Fruit fly (Drosophila melanogaster) whole organism, embryonic: ENCODE measurements around the gene anox.

Experiments used
- ATbp ChIP-seq: fragments of 200-800 bp; sonication (Bioruptor generic); optimal IDR thresholded peaks from 2 replicates; lab custom pipeline; 2017; ENCODE audit warnings: missing biosample characterization, mild to moderate bottlenecking, missing genetic modification characterization, missing genetic modification reagents
- Aef1 ChIP-seq: fragments of 200-800 bp; sonication (Bioruptor generic); IDR thresholded peaks from 3 replicates; pipeline ENCODE4 v1.3.6; 2022; ENCODE audit warnings: missing biosample characterization, missing genetic modification characterization
- Asciz ChIP-seq: fragments of 200-800 bp; sonication (Bioruptor generic); optimal IDR thresholded peaks from 2 replicates; lab custom pipeline; 2017; ENCODE audit warnings: missing biosample characterization, mild to moderate bottlenecking, missing genetic modification characterization, missing genetic modification reagents
- Atf-2 ChIP-seq: fragments of 200-800 bp; sonication (Bioruptor generic); optimal IDR thresholded peaks from 2 replicates; lab custom pipeline; 2016; ENCODE audit warnings: missing biosample characterization, missing genetic modification characterization
- CG10431 ChIP-seq: fragments of 200-800 bp; sonication (Bioruptor generic); optimal IDR thresholded peaks from 3 replicates; lab custom pipeline; 2018; ENCODE audit warnings: missing biosample characterization, mild to moderate bottlenecking, missing genetic modification characterization
- CG10654 ChIP-seq: fragments of 200-800 bp; sonication (Bioruptor generic); optimal IDR thresholded peaks from 2 replicates; lab custom pipeline; 2016; ENCODE audit warnings: missing biosample characterization, missing genetic modification characterization
- CG10979 ChIP-seq: fragments of 200-800 bp; sonication (Bioruptor generic); optimal IDR thresholded peaks from 2 replicates; lab custom pipeline; 2018; ENCODE audit warnings: missing biosample characterization, mild to moderate bottlenecking, missing genetic modification characterization, moderate library complexity
- CG11696 ChIP-seq: fragments of 200-800 bp; sonication (Bioruptor generic); IDR thresholded peaks from 2 replicates; pipeline ENCODE4 v1.3.6; 2022; ENCODE audit warnings: missing biosample characterization, missing genetic modification characterization
- CG12299 ChIP-seq: fragments of 200-800 bp; sonication (Bioruptor generic); optimal IDR thresholded peaks from 2 replicates; lab custom pipeline; 2018; ENCODE audit warnings: missing biosample characterization, mild to moderate bottlenecking, missing genetic modification characterization
- CG12391 ChIP-seq: fragments of 200-800 bp; sonication (Bioruptor generic); optimal IDR thresholded peaks from 3 replicates; lab custom pipeline; 2018; ENCODE audit warnings: missing biosample characterization, mild to moderate bottlenecking, missing genetic modification characterization, moderate library complexity
- CG13424 ChIP-seq: fragments of 200-800 bp; sonication (Bioruptor generic); optimal IDR thresholded peaks from 2 replicates; lab custom pipeline; 2019; ENCODE audit warnings: missing biosample characterization, mild to moderate bottlenecking, missing genetic modification characterization, moderate library complexity
- CG14441 ChIP-seq: fragments of 200-800 bp; sonication (Bioruptor generic); IDR thresholded peaks from 2 replicates; pipeline ENCODE4 v1.3.6; 2022; ENCODE audit warnings: missing biosample characterization, missing genetic modification characterization
- CG14860 ChIP-seq: fragments of 200-800 bp; sonication (Bioruptor generic); IDR thresholded peaks from 3 replicates; pipeline ENCODE4 v1.3.6; 2022; ENCODE audit warnings: missing biosample characterization, missing genetic modification characterization; ENCODE audit not compliant: partially characterized antibody
- CG1529 ChIP-seq: fragments of 200-800 bp; sonication (Bioruptor generic); optimal IDR thresholded peaks from 3 replicates; lab custom pipeline; 2018; ENCODE audit warnings: missing biosample characterization, missing genetic modification characterization
- CG17802 ChIP-seq: fragments of 200-800 bp; sonication (Bioruptor generic); optimal IDR thresholded peaks from 2 replicates; lab custom pipeline; 2018; ENCODE audit warnings: missing biosample characterization, mild to moderate bottlenecking, missing genetic modification characterization, moderate library complexity
- CG32767 ChIP-seq: fragments of 200-800 bp; sonication (Bioruptor generic); IDR thresholded peaks from 2 replicates; pipeline ENCODE4 v1.3.6; 2022; ENCODE audit warnings: missing biosample characterization, missing genetic modification characterization
- CG34376 ChIP-seq: fragments of 200-800 bp; sonication (Bioruptor generic); optimal IDR thresholded peaks from 2 replicates; lab custom pipeline; 2018; ENCODE audit warnings: missing biosample characterization, mild to moderate bottlenecking, missing genetic modification characterization
- CG3726 ChIP-seq: fragments of 200-800 bp; sonication (Bioruptor generic); IDR thresholded peaks from 3 replicates; pipeline ENCODE4, ENCODE4 v1.3.6; 2022; ENCODE audit warnings: missing biosample characterization, missing genetic modification characterization
- CG4730 ChIP-seq: fragments of 200-800 bp; sonication (Bioruptor generic); IDR thresholded peaks from 2 replicates; pipeline ENCODE4 v1.3.6; 2022; ENCODE audit warnings: missing biosample characterization, missing genetic modification characterization
- CG8924 ChIP-seq: fragments of 200-800 bp; optimal IDR thresholded peaks from 3 replicates; lab custom pipeline; 2019; ENCODE audit warnings: missing biosample characterization, mild to moderate bottlenecking, missing genetic modification characterization, moderate library complexity
- CG9437 ChIP-seq: fragments of 200-800 bp; sonication (Bioruptor generic); optimal IDR thresholded peaks from 2 replicates; lab custom pipeline; 2018; ENCODE audit warnings: missing biosample characterization, mild to moderate bottlenecking, missing genetic modification characterization
- D19B ChIP-seq: fragments of 200-800 bp; sonication (Bioruptor generic); optimal IDR thresholded peaks from 2 replicates; lab custom pipeline; 2017; ENCODE audit warnings: missing biosample characterization, mild to moderate bottlenecking, missing genetic modification characterization
- Deaf1 ChIP-seq: fragments of 200-800 bp; optimal IDR thresholded peaks from 3 replicates; lab custom pipeline; 2019; ENCODE audit warnings: missing biosample characterization, mild to moderate bottlenecking, missing genetic modification characterization, moderate library complexity
- Doc3 ChIP-seq: fragments of 200-800 bp; sonication (Bioruptor generic); IDR thresholded peaks from 3 replicates; pipeline ENCODE4 v1.3.6; 2022; ENCODE audit warnings: missing biosample characterization, missing genetic modification characterization; ENCODE audit not compliant: partially characterized antibody
- HLH54F ChIP-seq: fragments of 200-800 bp; sonication (Bioruptor generic); optimal IDR thresholded peaks from 3 replicates; lab custom pipeline; 2016; ENCODE audit warnings: missing biosample characterization, missing genetic modification characterization
- HLHmδ ChIP-seq: fragments of 200-800 bp; sonication (Bioruptor generic); optimal IDR thresholded peaks from 2 replicates; lab custom pipeline; 2018; ENCODE audit warnings: missing biosample characterization, mild to moderate bottlenecking, missing genetic modification characterization, moderate library complexity
- Hr78 ChIP-seq, 2 experiments: fragments of 200-800 bp in 1 of 2; fragments of >200 bp in 1 of 2; sonication (Bioruptor generic) in 1 of 2; optimal IDR thresholded peaks; 2 replicates each; lab custom pipeline; 2017 to 2019; ENCODE audit warnings: missing biosample characterization in 2 of 2, missing genetic modification characterization in 2 of 2, mild to moderate bottlenecking in 1 of 2, moderate library complexity in 1 of 2
- MESR4 ChIP-seq: fragments of 200-800 bp; sonication (Bioruptor generic); optimal IDR thresholded peaks from 2 replicates; lab custom pipeline; 2018; ENCODE audit warnings: missing biosample characterization, mild to moderate bottlenecking, missing genetic modification characterization, moderate library complexity
- Oaz ChIP-seq: fragments of 200-800 bp; sonication (Bioruptor generic); IDR thresholded peaks from 2 replicates; pipeline ENCODE4 v1.3.6; 2022; ENCODE audit warnings: missing biosample characterization, missing genetic modification characterization
- Ravus ChIP-seq: fragments of 200-800 bp; sonication (Bioruptor generic); IDR thresholded peaks from 2 replicates; pipeline ENCODE4 v1.3.6; 2022; ENCODE audit warnings: missing biosample characterization, missing genetic modification characterization
- ac ChIP-seq: fragments of 200-800 bp; sonication (Bioruptor generic); optimal IDR thresholded peaks from 3 replicates; lab custom pipeline; 2017; ENCODE audit warnings: missing biosample characterization, mild to moderate bottlenecking, missing genetic modification characterization
- ase ChIP-seq: fragments of 200-800 bp; sonication (Bioruptor generic); IDR thresholded peaks from 3 replicates; pipeline ENCODE4 v1.3.6; 2022; ENCODE audit warnings: missing biosample characterization, missing genetic modification characterization
- ci ChIP-seq: fragments of 200-800 bp; sonication (Bioruptor generic); IDR thresholded peaks from 3 replicates; pipeline ENCODE4 v1.3.6; 2022; ENCODE audit warnings: missing biosample characterization, missing genetic modification characterization
- cwo ChIP-seq: fragments of 200-800 bp; sonication (Bioruptor generic); optimal IDR thresholded peaks from 3 replicates; lab custom pipeline; 2017; ENCODE audit warnings: missing biosample characterization, missing genetic modification characterization, mild to moderate bottlenecking, moderate library complexity, missing genetic modification reagents
- disco-r ChIP-seq: fragments of 200-800 bp; sonication (Bioruptor generic); optimal IDR thresholded peaks from 2 replicates; lab custom pipeline; 2016; ENCODE audit warnings: missing biosample characterization, missing genetic modification characterization
- fd64A ChIP-seq: fragments of 200-800 bp; sonication (Bioruptor generic); optimal IDR thresholded peaks from 3 replicates; lab custom pipeline; 2018; ENCODE audit warnings: missing biosample characterization, mild to moderate bottlenecking, missing genetic modification characterization
- grn ChIP-seq: fragments of 200-800 bp; sonication (Bioruptor generic); optimal IDR thresholded peaks from 3 replicates; lab custom pipeline; 2017; ENCODE audit warnings: missing biosample characterization, missing genetic modification characterization
- ham ChIP-seq: fragments of 200-800 bp; sonication (Bioruptor generic); IDR thresholded peaks from 2 replicates; pipeline ENCODE4 v1.3.6; 2022; ENCODE audit warnings: missing biosample characterization, missing genetic modification characterization
- ind ChIP-seq: fragments of 200-800 bp; sonication (Bioruptor generic); optimal IDR thresholded peaks from 3 replicates; lab custom pipeline; 2016; ENCODE audit warnings: missing biosample characterization, missing genetic modification characterization
- jing ChIP-seq: fragments of 200-800 bp; sonication (Bioruptor generic); optimal IDR thresholded peaks from 2 replicates; lab custom pipeline; 2018; ENCODE audit warnings: missing biosample characterization, mild to moderate bottlenecking, missing genetic modification characterization
- pzg ChIP-seq: fragments of 200-800 bp; sonication (Bioruptor generic); optimal IDR thresholded peaks from 3 replicates; lab custom pipeline; 2018; ENCODE audit warnings: missing biosample characterization, mild to moderate bottlenecking, missing genetic modification characterization, moderate library complexity
- scrt ChIP-seq: fragments of 200-800 bp; sonication (Bioruptor generic); optimal IDR thresholded peaks from 2 replicates; lab custom pipeline; 2018; ENCODE audit warnings: missing biosample characterization, mild to moderate bottlenecking, missing genetic modification characterization, moderate library complexity
- sob ChIP-seq: fragments of 200-800 bp; sonication (Bioruptor generic); IDR thresholded peaks from 2 replicates; pipeline ENCODE4 v1.3.6; 2022; ENCODE audit warnings: missing biosample characterization, missing genetic modification characterization
- tin ChIP-seq: fragments of 200-800 bp; sonication (Bioruptor generic); optimal IDR thresholded peaks from 3 replicates; lab custom pipeline; 2016; ENCODE audit warnings: missing biosample characterization, missing genetic modification characterization
- tup ChIP-seq: fragments of 200-800 bp; sonication (Bioruptor generic); optimal IDR thresholded peaks from 2 replicates; lab custom pipeline; 2016; ENCODE audit warnings: missing biosample characterization, mild to moderate bottlenecking, missing genetic modification characterization, moderate library complexity
- usp ChIP-seq: fragments of >200 bp; optimal IDR thresholded peaks from 2 replicates; lab custom pipeline; 2017; ENCODE audit warnings: missing biosample characterization, missing genetic modification characterization
- wdn ChIP-seq: fragments of 200-800 bp; sonication (Bioruptor generic); IDR thresholded peaks from 2 replicates; pipeline ENCODE4 v1.3.6; 2022; ENCODE audit warnings: missing biosample characterization, missing genetic modification characterization
- wor ChIP-seq: fragments of 200-800 bp; sonication (Bioruptor generic); IDR thresholded peaks from 2 replicates; pipeline ENCODE4 v1.3.6; 2022; ENCODE audit warnings: missing biosample characterization, missing genetic modification characterization
- zen ChIP-seq: fragments of 200-800 bp; sonication (Bioruptor generic); optimal IDR thresholded peaks from 3 replicates; lab custom pipeline; 2018; ENCODE audit warnings: missing biosample characterization, mild to moderate bottlenecking, missing genetic modification characterization, moderate library complexity

The anox gene

DNA sequence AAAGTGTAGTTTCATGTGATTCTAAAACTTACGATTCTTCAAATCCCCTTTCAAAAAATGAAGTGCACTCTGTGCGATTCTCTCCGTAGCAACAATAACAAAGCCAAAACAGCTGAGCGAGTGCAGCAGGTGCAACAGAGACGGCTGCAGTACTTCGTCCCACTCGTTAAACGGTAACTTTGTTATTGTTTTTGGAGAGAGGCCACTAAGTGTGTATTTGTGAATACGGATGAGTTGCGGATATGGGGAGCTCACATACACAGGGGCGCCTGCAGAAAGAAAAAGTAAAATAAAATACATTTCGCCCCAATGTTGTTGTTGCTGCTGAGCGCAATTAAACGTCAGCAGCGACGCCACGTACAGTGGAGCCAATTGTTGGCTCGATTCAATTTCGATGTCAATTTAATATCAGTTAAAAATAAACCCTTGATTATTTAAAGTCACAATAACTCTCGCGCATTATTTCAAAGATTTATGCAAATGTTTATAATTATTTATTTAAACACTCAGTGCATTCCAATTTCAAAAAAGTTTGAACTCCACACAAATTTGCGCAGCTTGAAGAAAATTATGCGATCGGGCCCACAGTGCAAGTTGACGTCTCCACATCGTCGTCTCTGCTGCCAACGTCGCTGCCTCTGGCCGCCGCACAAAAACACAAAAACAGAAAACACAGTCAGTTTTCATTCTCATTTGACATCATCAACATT, 48.4 kb upstream of the anox start (continued):
- TF ChIP-seq Aef1 (GFP tag; lab: Robert Waterston, UW) (peak; percentile 96), tin (GFP tag; lab: Kevin White, UChicago) (peak; percentile 98), ham (GFP tag; lab: Robert Waterston, UW) (peak; percentile 93), D19B (GFP tag; lab: Kevin White, UChicago) (peak; percentile 91), Atf-2 (peak; percentile 96), CG12299 (peak; percentile 97), HLHmδ (no peak), tup (GFP tag; lab: Kevin White, UChicago) (peak; percentile 83), CG10979 (tag; lab: Kevin White, UChicago) (peak; percentile 97), ATbp (GFP tag; lab: Kevin White, UChicago) (peak; percentile 98), wdn (GFP tag; lab: Robert Waterston, UW) (peak; percentile 94), Hr78 (GFP tag; optimal IDR thresholded peaks at IDR 0.05; lab: Kevin White, UChicago) (peak in 1 of 2 experiments; percentile 85), CG4730 (GFP tag; lab: Robert Waterston, UW) (peak; percentile 93), ind (GFP tag; lab: Kevin White, UChicago) (peak; percentile 97), cwo (GFP tag; lab: Kevin White, UChicago) (peak; percentile 96), CG1529 (GFP tag; lab: Kevin White, UChicago) (peak; percentile 97), CG12391 (tag; lab: Kevin White, UChicago) (peak; percentile 98), MESR4 (GFP tag; lab: Kevin White, UChicago) (peak; percentile 39), zen (tag; lab: Kevin White, UChicago) (peak; percentile 90), grn (GFP tag; lab: Kevin White, UChicago) (peak; percentile 62), pzg (GFP tag; lab: Kevin White, UChicago) (peak; percentile 18), CG14860 (GFP tag; lab: Robert Waterston, UW) (0 out of 3 replicates have a peak, but pooled peaks have one; percentile 24), CG32767 (GFP tag; lab: Robert Waterston, UW) (peak; percentile 95), CG13424 (tag; lab: Kevin White, UChicago) (peak; percentile 99), ci (peak; percentile 95), CG14441 (GFP tag; lab: Robert Waterston, UW) (peak; percentile 95), HLH54F (GFP tag; lab: Kevin White, UChicago) (peak; percentile 96), fd64A (GFP tag; lab: Kevin White, UChicago) (peak; percentile 96), ac (GFP tag; lab: Kevin White, UChicago) (peak; percentile 91), Ravus (peak; percentile 92), disco-r (peak; percentile 94), CG9437 (peak; percentile 93), CG10654 (GFP tag; lab: Kevin White, UChicago) (peak; percentile 96), wor (GFP tag; lab: Robert Waterston, UW) (peak; percentile 95), CG17802 (tag; lab: Kevin White, UChicago) (peak; percentile 88), Doc3 (GFP tag; lab: Robert Waterston, UW) (no peak), ase (GFP tag; lab: Robert Waterston, UW) (peak; percentile 93), sob (GFP tag; lab: Robert Waterston, UW) (peak; percentile 97), CG11696 (GFP tag; lab: Robert Waterston, UW) (peak; percentile 90), Deaf1 (tag; lab: Kevin White, UChicago) (peak; percentile 86), CG3726 (GFP tag; lab: Robert Waterston, UW) (peak; percentile 94), CG8924 (peak; percentile 98), CG34376 (peak; percentile 99), Oaz (peak; percentile 97), jing (GFP tag; lab: Kevin White, UChicago) (peak; percentile 95), CG10431 (GFP tag; lab: Kevin White, UChicago) (peak; percentile 94), usp (no peak), scrt (GFP tag; lab: Kevin White, UChicago) (peak; percentile 95), Asciz (peak; percentile 98)
